Worm (Caenorhabditis elegans) whole organism, late embryonic: ENCODE measurements around the gene dnj-2.

ENCODE experiments used
- nhr-11 ChIP-seq: fragments of 150-350 bp; optimal IDR thresholded peaks from 2 replicates; lab custom pipeline; 2014; ENCODE audit warnings: missing biosample characterization, missing genetic modification characterization
- rnt-1 ChIP-seq: sonication (generic microtip); optimal IDR thresholded peaks from 2 replicates; lab custom pipeline; 2016; ENCODE audit warnings: missing genetic modification characterization, missing compliant biosample characterization
- unc-55 ChIP-seq: sonication (generic microtip); optimal IDR thresholded peaks from 2 replicates; lab custom pipeline; 2017; ENCODE audit warnings: missing biosample characterization, missing genetic modification reagents, missing genetic modification characterization
- unc-86 ChIP-seq: sonication (generic microtip); optimal IDR thresholded peaks from 2 replicates; lab custom pipeline; 2016; ENCODE audit warnings: missing genetic modification characterization, missing compliant biosample characterization

ce11 chrIV:11286112-11286511 lies 27.7 kb downstream of the dnj-2 start:
- no peak for TF ChIP-seq rnt-1
- no peak for TF ChIP-seq unc-86 (tag; lab: Kevin White, UChicago)
- TF ChIP-seq unc-55: no peak
- no peak for TF ChIP-seq nhr-11 (tag; lab: Kevin White, UChicago)
